Worm (Caenorhabditis elegans) whole organism, late embryonic: ENCODE results near the gene aps-2.

Source experiments
- C38D4.7 ChIP-seq: fragments of 200-800 bp; sonication (Bioruptor generic); optimal IDR thresholded peaks from 2 replicates; lab custom pipeline; 2018; ENCODE audit warnings: mild to moderate bottlenecking, missing genetic modification characterization, moderate library complexity, missing compliant biosample characterization
- F13H6.1 ChIP-seq: sonication (generic microtip); optimal IDR thresholded peaks from 2 replicates; lab custom pipeline; 2016; ENCODE audit warnings: missing genetic modification characterization, missing compliant biosample characterization
- ceh-22 ChIP-seq: sonication (generic microtip); optimal IDR thresholded peaks from 2 replicates; lab custom pipeline; 2017; ENCODE audit warnings: missing biosample characterization, missing genetic modification characterization
- ceh-31 ChIP-seq: sonication (generic microtip); optimal IDR thresholded peaks from 2 replicates; lab custom pipeline; 2016; ENCODE audit warnings: missing genetic modification characterization, missing compliant biosample characterization
- dmd-4 ChIP-seq: sonication (generic microtip); optimal IDR thresholded peaks from 2 replicates; lab custom pipeline; 2016; ENCODE audit warnings: borderline replicate concordance, missing genetic modification characterization, missing compliant biosample characterization
- fkh-10 ChIP-seq: fragments of 150-350 bp; optimal IDR thresholded peaks from 2 replicates; lab custom pipeline; 2014; ENCODE audit warnings: missing biosample characterization, missing genetic modification reagents, missing genetic modification characterization
- madf-2 ChIP-seq: sonication (generic microtip); optimal IDR thresholded peaks from 2 replicates; lab custom pipeline; 2017; ENCODE audit warnings: missing genetic modification characterization, missing compliant biosample characterization
- nhr-11 ChIP-seq: fragments of 150-350 bp; optimal IDR thresholded peaks from 2 replicates; lab custom pipeline; 2014; ENCODE audit warnings: missing biosample characterization, missing genetic modification characterization
- pqm-1 ChIP-seq: sonication (generic microtip); optimal IDR thresholded peaks from 2 replicates; lab custom pipeline; 2016; ENCODE audit warnings: missing genetic modification characterization, missing compliant biosample characterization
- pros-1 ChIP-seq: fragments of 150-350 bp; optimal IDR thresholded peaks from 2 replicates; lab custom pipeline; 2014; ENCODE audit warnings: missing biosample characterization, missing genetic modification reagents, missing genetic modification characterization
- rnt-1 ChIP-seq: sonication (generic microtip); optimal IDR thresholded peaks from 2 replicates; lab custom pipeline; 2016; ENCODE audit warnings: missing genetic modification characterization, missing compliant biosample characterization
- zip-5 ChIP-seq: sonication (generic microtip); optimal IDR thresholded peaks from 2 replicates; lab custom pipeline; 2016; ENCODE audit warnings: missing genetic modification characterization, missing compliant biosample characterization
- ztf-16 ChIP-seq: sonication (generic microtip); optimal IDR thresholded peaks from 2 replicates; lab custom pipeline; 2017; ENCODE audit warnings: missing genetic modification characterization, missing compliant biosample characterization

ce11 chrX:4444073-4444472 lies 14.0 kb upstream of the aps-2 start:
- TF ChIP-seq ztf-16 (tag; lab: Kevin White, UChicago) (peak; percentile 62), F13H6.1 (tag; lab: Kevin White, UChicago) (no peak), pqm-1 (no peak), nhr-11 (tag; lab: Kevin White, UChicago) (no peak), ceh-22 (tag; lab: Kevin White, UChicago) (no peak), rnt-1 (tag; lab: Kevin White, UChicago) (peak; percentile 36), C38D4.7 (GFP tag; lab: Kevin White, UChicago) (peak; percentile 69), pros-1 (tag; lab: Kevin White, UChicago) (no peak), zip-5 (tag; lab: Kevin White, UChicago) (no peak), madf-2 (peak; percentile 67), dmd-4 (tag; lab: Kevin White, UChicago) (no peak), ceh-31 (tag; lab: Kevin White, UChicago) (peak; percentile 11), fkh-10 (GFP tag; lab: Kevin White, UChicago) (no peak)
